Worm (Caenorhabditis elegans) whole organism, L3 larva: ENCODE data around the gene syx-18.

Experiments
- aly-2 ChIP-seq: fragments of 150-350 bp; optimal IDR thresholded peaks from 2 replicates; lab custom pipeline; 2014; ENCODE audit warnings: missing biosample characterization, missing genetic modification characterization
- ama-1 ChIP-seq: fragments of 150-350 bp; optimal IDR thresholded peaks from 2 replicates; lab custom pipeline; 2018
- daf-12 ChIP-seq: fragments of 150-350 bp; optimal IDR thresholded peaks from 2 replicates; lab custom pipeline; 2014; ENCODE audit warnings: missing biosample characterization, missing genetic modification reagents, missing genetic modification characterization
- elt-3 ChIP-seq, 3 experiments: fragments of 150-350 bp in 1 of 3; sonication (generic microtip) in 2 of 3; optimal IDR thresholded peaks; 2 replicates in 2 of 3; 4 replicates in 1 of 3; lab custom pipeline; 2014 to 2017; ENCODE audit warnings: missing biosample characterization in 3 of 3, missing genetic modification characterization in 3 of 3
- nfya-1 ChIP-seq: sonication (generic microtip); optimal IDR thresholded peaks from 2 replicates; lab custom pipeline; 2017; ENCODE audit warnings: missing genetic modification characterization, mild to moderate bottlenecking, missing compliant biosample characterization, antibody characterized with exemption, moderate library complexity; ENCODE audit not compliant: insufficient read depth
- nhr-11 ChIP-seq: fragments of 150-350 bp; optimal IDR thresholded peaks from 2 replicates; lab custom pipeline; 2014; ENCODE audit warnings: missing biosample characterization, missing genetic modification characterization
- nhr-76 ChIP-seq: fragments of 150-350 bp; sonication (generic microtip); optimal IDR thresholded peaks from 5 replicates; lab custom pipeline; 2014; ENCODE audit warnings: missing biosample characterization, missing genetic modification characterization
- zag-1 ChIP-seq: fragments of 150-350 bp; optimal IDR thresholded peaks from 2 replicates; lab custom pipeline; 2014; ENCODE audit warnings: missing biosample characterization, missing genetic modification characterization

DNA sequence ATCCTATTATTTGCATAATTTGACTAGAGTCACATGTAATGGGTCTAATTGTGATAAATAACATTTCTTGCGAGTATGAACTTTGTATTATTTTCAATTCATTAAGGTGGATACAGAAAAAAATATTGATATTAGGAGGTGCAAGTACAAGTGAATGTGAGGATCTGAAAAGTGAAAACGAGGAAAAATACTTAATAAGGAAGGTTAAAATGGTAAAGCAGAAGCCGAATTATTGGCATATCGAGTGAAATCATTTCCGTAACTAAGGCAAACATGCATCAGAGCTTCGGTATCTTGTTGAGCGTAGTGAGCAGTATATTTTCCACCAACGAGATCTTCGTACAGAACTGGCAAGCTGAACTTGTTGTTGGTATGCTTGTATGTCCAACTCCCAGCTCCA is 49.2 kb upstream of the syx-18 start:
- TF ChIP-seq nhr-76 (no peak), zag-1 (tag; lab: Kevin White, UChicago) (no peak), elt-3 (tag; optimal IDR thresholded peaks at IDR 0.05; lab: Kevin White, UChicago) (no peak), aly-2 (no peak), ama-1 (lab: Kevin White, UChicago) (no peak), nhr-11 (tag; lab: Kevin White, UChicago) (no peak), daf-12 (tag; lab: Kevin White, UChicago) (no peak), nfya-1 (tag; lab: Kevin White, UChicago) (no peak)
